Fruit fly (Drosophila melanogaster) whole organism, pupa: ENCODE results near the gene swm.

ENCODE experiments used
- CG10348 ChIP-seq: fragments of 200-800 bp; sonication (Bioruptor generic); IDR thresholded peaks from 2 replicates; pipeline ENCODE4 v1.3.6; 2022; ENCODE audit warnings: missing biosample characterization, missing genetic modification characterization
- CG12605 ChIP-seq: fragments of 200-800 bp; sonication (Bioruptor generic); IDR thresholded peaks from 2 replicates; pipeline ENCODE4 v1.3.6; 2022; ENCODE audit warnings: missing biosample characterization, missing genetic modification characterization
- CG13204 ChIP-seq: fragments of 200-800 bp; sonication (Bioruptor generic); optimal IDR thresholded peaks from 2 replicates; lab custom pipeline; 2018; ENCODE audit warnings: missing biosample characterization, mild to moderate bottlenecking, missing genetic modification characterization, moderate library complexity
- CG14655 ChIP-seq: fragments of 200-800 bp; sonication (Bioruptor generic); optimal IDR thresholded peaks from 3 replicates; lab custom pipeline; 2017; ENCODE audit warnings: mild to moderate bottlenecking, missing biosample characterization, missing genetic modification reagents, missing genetic modification characterization
- CG15710 ChIP-seq: fragments of 200-800 bp; sonication (Bioruptor generic); optimal IDR thresholded peaks from 2 replicates; lab custom pipeline; 2018; ENCODE audit warnings: missing biosample characterization, mild to moderate bottlenecking, missing genetic modification characterization, moderate library complexity
- CG17806 ChIP-seq: fragments of 200-800 bp; sonication (Bioruptor generic); optimal IDR thresholded peaks from 2 replicates; lab custom pipeline; 2018; ENCODE audit warnings: missing biosample characterization, mild to moderate bottlenecking, missing genetic modification characterization, moderate library complexity
- CG32121 ChIP-seq: fragments of 200-800 bp; sonication (Bioruptor generic); IDR thresholded peaks from 2 replicates; pipeline ENCODE4 v1.3.6; 2022; ENCODE audit warnings: missing biosample characterization, missing genetic modification characterization
- CG4496 ChIP-seq: fragments of 200-800 bp; sonication (Bioruptor generic); IDR thresholded peaks from 3 replicates; pipeline ENCODE4 v1.3.6; 2022; ENCODE audit warnings: missing biosample characterization, missing genetic modification characterization
- CG8159 ChIP-seq: fragments of 200-800 bp; sonication (Bioruptor generic); optimal IDR thresholded peaks from 3 replicates; lab custom pipeline; 2018; ENCODE audit warnings: missing biosample characterization, mild to moderate bottlenecking, missing genetic modification characterization, moderate library complexity
- CG8301 ChIP-seq: fragments of 200-800 bp; sonication (Bioruptor generic); optimal IDR thresholded peaks from 2 replicates; lab custom pipeline; 2018; ENCODE audit warnings: missing biosample characterization, mild to moderate bottlenecking, missing genetic modification characterization
- D1 ChIP-seq: fragments of 200-800 bp; sonication (Bioruptor generic); optimal IDR thresholded peaks from 2 replicates; lab custom pipeline; 2018; ENCODE audit warnings: missing biosample characterization, mild to moderate bottlenecking, missing genetic modification characterization, moderate library complexity
- EcR ChIP-seq: fragments of 200-800 bp; sonication (Bioruptor generic); optimal IDR thresholded peaks from 3 replicates; lab custom pipeline; 2019; ENCODE audit warnings: missing biosample characterization, missing genetic modification characterization, mild to moderate bottlenecking, moderate library complexity, missing genetic modification reagents
- Snoo ChIP-seq: fragments of 200-800 bp; sonication (Bioruptor generic); optimal IDR thresholded peaks from 3 replicates; lab custom pipeline; 2017; ENCODE audit warnings: missing biosample characterization, mild to moderate bottlenecking, missing genetic modification characterization, inconsistent platforms
- rn ChIP-seq: fragments of 200-800 bp; sonication (Bioruptor generic); IDR thresholded peaks from 2 replicates; pipeline ENCODE4 v1.3.6; 2022; ENCODE audit warnings: missing biosample characterization, missing genetic modification characterization

DNA sequence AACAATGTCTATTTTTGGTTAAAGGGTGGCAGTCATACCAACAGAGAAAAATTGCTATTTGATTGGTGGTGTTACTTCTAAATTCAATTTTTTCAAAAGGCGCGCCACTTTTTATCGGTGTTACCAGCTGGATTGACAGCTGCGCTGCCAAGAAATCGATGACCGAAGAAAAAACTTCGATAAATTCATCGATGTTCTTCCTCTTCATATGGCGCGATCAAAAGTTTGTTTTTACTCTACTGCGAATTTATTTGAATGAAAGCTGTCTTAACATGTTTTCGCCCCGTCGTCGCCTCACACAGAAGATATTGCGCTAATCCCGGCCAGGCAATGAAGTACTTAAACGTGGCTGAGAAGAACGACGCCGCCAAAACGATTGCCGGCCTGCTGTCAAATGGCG is 4.9 kb downstream of the swm start, which contains the start of gene Top3alpha:
- TF ChIP-seq CG17806 (tag; lab: Kevin White, UChicago), result no peak
- no peak for TF ChIP-seq CG13204 (GFP tag; lab: Kevin White, UChicago)
- no peak for TF ChIP-seq D1
- no peak for TF ChIP-seq CG4496 (GFP tag; lab: Robert Waterston, UW)
- TF ChIP-seq CG10348 (GFP tag; lab: Robert Waterston, UW), result no peak
- no peak for TF ChIP-seq CG8159 (tag; lab: Kevin White, UChicago)
- TF ChIP-seq EcR (GFP tag; lab: Kevin White, UChicago), result no peak
- TF ChIP-seq CG8301, result no peak
- TF ChIP-seq CG15710 (tag; lab: Kevin White, UChicago), result no peak
- TF ChIP-seq Snoo (tag; lab: Kevin White, UChicago), result no peak
- no peak for TF ChIP-seq CG14655 (GFP tag; lab: Kevin White, UChicago)
- no peak for TF ChIP-seq CG32121 (GFP tag; lab: Robert Waterston, UW)
- no peak for TF ChIP-seq CG12605 (GFP tag; lab: Robert Waterston, UW)
- no peak for TF ChIP-seq rn
